Fruit fly (Drosophila melanogaster): ENCODE results near the gene CG8031.

Gene CG8031

DNA sequence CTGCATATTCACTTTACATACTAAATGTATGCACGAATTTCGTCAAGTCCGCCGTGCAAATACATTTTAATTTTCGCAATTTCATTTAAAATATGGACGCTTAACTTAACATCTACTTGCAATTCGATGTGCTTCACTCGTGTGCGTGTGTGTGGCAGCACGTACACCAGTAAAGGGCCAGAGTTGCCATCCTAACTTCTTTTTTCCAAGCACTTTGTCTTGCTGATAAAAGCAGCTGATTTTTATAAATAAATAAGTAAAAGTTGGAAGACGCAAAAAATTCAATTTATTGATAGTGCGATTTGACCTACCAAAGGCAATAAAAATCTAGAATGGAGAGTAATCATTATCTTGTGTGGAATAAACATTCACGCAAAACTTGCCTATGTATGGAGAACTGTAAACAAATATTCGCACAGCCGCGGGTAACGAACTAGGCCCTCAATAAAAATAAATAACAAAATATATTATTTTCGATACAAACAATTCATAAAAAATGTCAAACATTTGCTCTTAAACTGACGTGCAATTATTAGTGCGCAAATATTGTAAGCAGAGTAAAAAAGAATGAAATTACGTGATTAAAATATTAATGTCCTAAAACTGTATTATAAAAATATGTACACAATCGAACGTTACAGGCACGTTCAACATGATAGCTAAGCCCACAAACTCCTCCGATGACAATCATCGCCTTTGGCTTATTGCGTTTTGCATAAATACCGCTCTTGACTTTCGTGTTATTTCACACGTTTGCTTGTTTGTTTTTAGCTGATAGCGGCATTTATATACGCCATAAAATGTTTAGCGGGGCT lies 28.7 kb downstream of the CG8031 start (continued):
- TF ChIP-seq Sry-β (GFP tag; optimal IDR thresholded peaks at IDR 0.05): no peak
- no peak for TF ChIP-seq eve (GFP tag; optimal IDR thresholded peaks at IDR 0.05)
- peak; percentile 44 for TF ChIP-seq CG12155 (GFP tag; optimal IDR thresholded peaks at IDR 0.05)
- TF ChIP-seq CG30403 (GFP tag; optimal IDR thresholded peaks at IDR 0.05): peak; percentile 64
- TF ChIP-seq CG33557 (GFP tag; optimal IDR thresholded peaks at IDR 0.05): no peak
- TF ChIP-seq sug (tag; optimal IDR thresholded peaks at IDR 0.05): peak; percentile 81
- TF ChIP-seq sc (optimal IDR thresholded peaks at IDR 0.05): no peak
- TF ChIP-seq sc (GFP tag; optimal IDR thresholded peaks at IDR 0.05): peak; percentile 12
- TF ChIP-seq hbn (GFP tag; IDR thresholded peaks at IDR 0.05; ENCODE audit: partially characterized antibody): no peak
- peak; percentile 37 for TF ChIP-seq Lhr (GFP tag; optimal IDR thresholded peaks at IDR 0.05)
- TF ChIP-seq sisA (GFP tag; IDR thresholded peaks at IDR 0.05): peak; percentile 48
- peak; percentile 31; the same call in 1 of the 2 replicates for TF ChIP-seq stc (GFP tag; IDR thresholded peaks at IDR 0.05)
- TF ChIP-seq Rfx (GFP tag; IDR thresholded peaks at IDR 0.05): peak; percentile 80; the same call in 1 of the 2 replicates
- no peak for TF ChIP-seq Hey (tag; optimal IDR thresholded peaks at IDR 0.05)
- TF ChIP-seq sna (GFP tag; IDR thresholded peaks at IDR 0.05; ENCODE audit: partially characterized antibody): 0 out of 2 replicates have a peak, but pooled peaks have one; percentile 13
- TF ChIP-seq slbo (GFP tag; IDR thresholded peaks at IDR 0.05): peak; percentile 73
- peak; percentile 49 for TF ChIP-seq CG10267 (tag; optimal IDR thresholded peaks at IDR 0.05)
- TF ChIP-seq crol (GFP tag; IDR thresholded peaks at IDR 0.05): no peak
- TF ChIP-seq CG2889 (GFP tag; IDR thresholded peaks at IDR 0.05): peak; percentile 76
- peak; percentile 24 for TF ChIP-seq CG30020 (tag; optimal IDR thresholded peaks at IDR 0.05)
- peak; percentile 63 for TF ChIP-seq Hmx (GFP tag; optimal IDR thresholded peaks at IDR 0.05)
- TF ChIP-seq Oli (tag; optimal IDR thresholded peaks at IDR 0.05): peak; percentile 83
- peak; percentile 76 for TF ChIP-seq lab (GFP tag; optimal IDR thresholded peaks at IDR 0.05)
- TF ChIP-seq Dip3 (GFP tag; optimal IDR thresholded peaks at IDR 0.05): peak; percentile 44
- TF ChIP-seq CG34422 (GFP tag; IDR thresholded peaks at IDR 0.05): 0 out of 3 replicates have a peak, but pooled peaks have one; percentile 25
- peak; percentile 52; the same call in 1 of the 3 replicates for TF ChIP-seq ase (GFP tag; IDR thresholded peaks at IDR 0.05)
- no peak for TF ChIP-seq CG3407 (GFP tag; optimal IDR thresholded peaks at IDR 0.05)
- peak; percentile 45; the same call in 1 of the 2 replicates for TF ChIP-seq al (GFP tag; IDR thresholded peaks at IDR 0.05)
- peak; percentile 50 for TF ChIP-seq CG3995 (GFP tag; optimal IDR thresholded peaks at IDR 0.05)
- TF ChIP-seq CG4707 (GFP tag; optimal IDR thresholded peaks at IDR 0.05): peak; percentile 13
- TF ChIP-seq NK7.1 (GFP tag; optimal IDR thresholded peaks at IDR 0.05): no peak
- 0 out of 2 replicates have a peak, but pooled peaks have one; percentile 26 for TF ChIP-seq CG17612 (GFP tag; IDR thresholded peaks at IDR 0.05)
- TF ChIP-seq H15 (GFP tag; IDR thresholded peaks at IDR 0.05): 0 out of 3 replicates have a peak, but pooled peaks have one; percentile 30
- peak; percentile 60 for TF ChIP-seq CG8924 (tag; optimal IDR thresholded peaks at IDR 0.05)
- no peak for TF ChIP-seq CG4730 (GFP tag; IDR thresholded peaks at IDR 0.05)
- TF ChIP-seq grau (tag; optimal IDR thresholded peaks at IDR 0.05): peak; percentile 81
- no peak for TF ChIP-seq TFAM (GFP tag; optimal IDR thresholded peaks at IDR 0.05)
- TF ChIP-seq zfh1 (GFP tag; IDR thresholded peaks at IDR 0.05): 0 out of 3 replicates have a peak, but pooled peaks have one; percentile 16
- TF ChIP-seq CG6791 (GFP tag; IDR thresholded peaks at IDR 0.05; ENCODE audit: partially characterized antibody): no peak
- peak; percentile 27 for TF ChIP-seq tup (GFP tag; optimal IDR thresholded peaks at IDR 0.05)
- TF ChIP-seq NfI (GFP tag; optimal IDR thresholded peaks at IDR 0.05): peak; percentile 77
- TF ChIP-seq CG6813 (GFP tag; optimal IDR thresholded peaks at IDR 0.05): peak; percentile 74
- 0 out of 3 replicates have a peak, but pooled peaks have one; percentile 33 for TF ChIP-seq CG11560 (tag; IDR thresholded peaks at IDR 0.05)
- peak; percentile 65 for TF ChIP-seq CG17359 (tag; optimal IDR thresholded peaks at IDR 0.05)
- TF ChIP-seq Ssrp (tag; optimal IDR thresholded peaks at IDR 0.05): peak; percentile 67
- TF ChIP-seq prd (optimal IDR thresholded peaks at IDR 0.05): no peak
- TF ChIP-seq prd (GFP tag; IDR thresholded peaks at IDR 0.05): peak; percentile 63
- TF ChIP-seq CG10147 (GFP tag; optimal IDR thresholded peaks at IDR 0.05): peak; percentile 57
